Worm (Caenorhabditis elegans) whole organism, young adult: Measurements from ENCODE around the gene C38H2.2.

Experiments used
- B0035.1 ChIP-seq: sonication (generic microtip); optimal IDR thresholded peaks from 2 replicates; lab custom pipeline; 2016; ENCODE audit warnings: missing genetic modification characterization, mild to moderate bottlenecking, missing compliant biosample characterization, missing genotype, missing genetic modification reagents
- B0336.3 ChIP-seq: fragments of 200-800 bp; sonication (Bioruptor generic); IDR thresholded peaks from 2 replicates; pipeline ENCODE4 v1.3.6; 2022; ENCODE audit warnings: missing genetic modification characterization, missing compliant biosample characterization
- D2030.7 ChIP-seq: fragments of 200-800 bp; sonication (Bioruptor generic); IDR thresholded peaks from 2 replicates; pipeline ENCODE4 v1.3.6; 2022; ENCODE audit warnings: missing genetic modification reagents, missing genetic modification characterization, missing compliant biosample characterization
- F33H1.4 ChIP-seq: fragments of 200-800 bp; sonication (Bioruptor generic); IDR thresholded peaks from 2 replicates; pipeline ENCODE4 v1.3.6; 2022; ENCODE audit warnings: missing genetic modification reagents, missing genetic modification characterization, missing compliant biosample characterization
- F37B4.10 ChIP-seq: fragments of 200-800 bp; sonication (Bioruptor generic); IDR thresholded peaks from 2 replicates; pipeline ENCODE4 v1.3.6; 2022; ENCODE audit warnings: missing genetic modification characterization, missing compliant biosample characterization
- F57A8.1 ChIP-seq: fragments of 200-800 bp; sonication (Bioruptor generic); optimal IDR thresholded peaks from 2 replicates; lab custom pipeline; 2018; ENCODE audit warnings: mild to moderate bottlenecking, missing genetic modification characterization, moderate library complexity, missing compliant biosample characterization
- T07F8.4 ChIP-seq: sonication (generic microtip); optimal IDR thresholded peaks from 2 replicates; lab custom pipeline; 2016; ENCODE audit warnings: mild to moderate bottlenecking, missing genetic modification characterization, moderate library complexity, missing compliant biosample characterization
- Y53G8AR.9 ChIP-seq: fragments of 200-800 bp; sonication (Bioruptor generic); conservative IDR thresholded peaks from 2 replicates; pipeline ENCODE4 v1.3.6; 2022; ENCODE audit warnings: missing genetic modification reagents, missing genetic modification characterization, missing compliant biosample characterization
- Y56A3A.18 ChIP-seq: fragments of 200-800 bp; sonication (Bioruptor generic); IDR thresholded peaks from 2 replicates; pipeline ENCODE4 v1.3.6; 2022; ENCODE audit warnings: missing genetic modification reagents, missing genetic modification characterization, missing compliant biosample characterization
- Y67H2A.10 ChIP-seq: fragments of 200-800 bp; sonication (Bioruptor generic); conservative IDR thresholded peaks from 2 replicates; pipeline ENCODE4 v1.3.6; 2022; ENCODE audit warnings: missing genetic modification reagents, missing genetic modification characterization, missing compliant biosample characterization
- Y95B8A.8 ChIP-seq: fragments of 200-800 bp; sonication (Bioruptor generic); IDR thresholded peaks from 2 replicates; pipeline ENCODE4 v1.3.6; 2022; ENCODE audit warnings: missing genetic modification reagents, missing genetic modification characterization, missing compliant biosample characterization
- ama-1 ChIP-seq, 3 experiments: fragments of 150-350 bp in 1 of 3; sonication (generic microtip) in 2 of 3; optimal IDR thresholded peaks; 2 replicates each; lab custom pipeline; 2014 to 2018; ENCODE audit warnings: missing biosample characterization in 2 of 3, missing genetic modification characterization in 2 of 3, missing genetic modification reagents in 2 of 3
- atf-7 ChIP-seq: sonication (generic microtip); optimal IDR thresholded peaks from 2 replicates; lab custom pipeline; 2017; ENCODE audit warnings: mild to moderate bottlenecking, missing genetic modification characterization, missing compliant biosample characterization
- attf-5 ChIP-seq: fragments of 200-800 bp; sonication (Bioruptor generic); optimal IDR thresholded peaks from 2 replicates; lab custom pipeline; 2018; ENCODE audit warnings: mild to moderate bottlenecking, missing genetic modification characterization, missing compliant biosample characterization
- attf-6 ChIP-seq: fragments of 200-800 bp; sonication (Bioruptor generic); IDR thresholded peaks from 2 replicates; pipeline ENCODE4 v1.3.6; 2022; ENCODE audit warnings: missing genetic modification reagents, missing genetic modification characterization, missing compliant biosample characterization
- ccch-3 ChIP-seq: fragments of 200-800 bp; sonication (Bioruptor generic); optimal IDR thresholded peaks from 2 replicates; lab custom pipeline; 2018; ENCODE audit warnings: mild to moderate bottlenecking, missing genetic modification characterization, missing compliant biosample characterization
- cebp-1 ChIP-seq, 2 experiments: fragments of 200-800 bp in 1 of 2; sonication (Bioruptor generic) in 1 of 2; sonication (generic microtip) in 1 of 2; IDR thresholded peaks in 1 of 2; optimal IDR thresholded peaks in 1 of 2; 2 replicates each; pipeline versions ENCODE4 v1.3.6 to Lab custom; 2017 to 2022; ENCODE audit warnings: missing compliant biosample characterization in 2 of 2, missing genetic modification characterization in 2 of 2, mild to moderate bottlenecking in 1 of 2, missing genetic modification reagents in 1 of 2, moderate library complexity in 1 of 2
- cebp-2 ChIP-seq: fragments of 200-800 bp; sonication (Bioruptor generic); IDR thresholded peaks from 2 replicates; pipeline ENCODE4 v1.3.6; 2022; ENCODE audit warnings: missing genetic modification characterization, missing compliant biosample characterization
- ceh-58 ChIP-seq: fragments of 200-800 bp; sonication (Bioruptor generic); IDR thresholded peaks from 2 replicates; pipeline ENCODE4 v1.3.6; 2022; ENCODE audit warnings: missing genetic modification characterization, missing compliant biosample characterization
- chd-7 ChIP-seq: sonication (generic microtip); optimal IDR thresholded peaks from 2 replicates; lab custom pipeline; 2016; ENCODE audit warnings: mild to moderate bottlenecking, missing genetic modification characterization, moderate library complexity, missing compliant biosample characterization
- dpl-1 ChIP-seq: fragments of 150-350 bp; optimal IDR thresholded peaks from 2 replicates; lab custom pipeline; 2014; ENCODE audit warnings: missing biosample characterization, missing genetic modification reagents, missing genetic modification characterization
- egl-18 ChIP-seq: fragments of 200-800 bp; sonication (Bioruptor generic); IDR thresholded peaks from 2 replicates; pipeline ENCODE4 v1.3.6; 2022; ENCODE audit warnings: missing genetic modification reagents, missing genetic modification characterization, missing compliant biosample characterization
- egl-44 ChIP-seq: fragments of 200-800 bp; sonication (Bioruptor generic); IDR thresholded peaks from 2 replicates; pipeline ENCODE4 v1.3.6; 2022; ENCODE audit warnings: missing genetic modification reagents, missing genetic modification characterization, missing compliant biosample characterization
- ekl-4 ChIP-seq: fragments of 200-800 bp; sonication (Bioruptor generic); IDR thresholded peaks from 2 replicates; pipeline ENCODE4 v1.3.6; 2022; ENCODE audit warnings: missing genetic modification reagents, missing genetic modification characterization, missing compliant biosample characterization
- gei-17 ChIP-seq: fragments of 200-800 bp; sonication (Bioruptor generic); optimal IDR thresholded peaks from 2 replicates; lab custom pipeline; 2018; ENCODE audit warnings: mild to moderate bottlenecking, missing genetic modification characterization, missing compliant biosample characterization
- hmg-20 ChIP-seq: fragments of 200-800 bp; sonication (Bioruptor generic); IDR thresholded peaks from 2 replicates; pipeline ENCODE4 v1.3.6; 2022; ENCODE audit warnings: missing genetic modification reagents, missing genetic modification characterization, missing compliant biosample characterization
- let-526 ChIP-seq: fragments of 200-800 bp; sonication (Bioruptor generic); IDR thresholded peaks from 2 replicates; pipeline ENCODE4 v1.3.6; 2022; ENCODE audit warnings: missing genetic modification reagents, missing genetic modification characterization, missing compliant biosample characterization
- lin-40 ChIP-seq: sonication (generic microtip); optimal IDR thresholded peaks from 2 replicates; lab custom pipeline; 2016; ENCODE audit warnings: missing genetic modification characterization, mild to moderate bottlenecking, missing compliant biosample characterization, missing genotype, missing genetic modification reagents
- lsl-1 ChIP-seq: fragments of 200-800 bp; sonication (Bioruptor generic); optimal IDR thresholded peaks from 2 replicates; lab custom pipeline; 2018; ENCODE audit warnings: mild to moderate bottlenecking, missing genetic modification characterization, moderate library complexity, missing compliant biosample characterization
- madf-3 ChIP-seq: fragments of 200-800 bp; sonication (Bioruptor generic); IDR thresholded peaks from 2 replicates; pipeline ENCODE4 v1.3.6; 2022; ENCODE audit warnings: missing genetic modification reagents, missing genetic modification characterization, missing compliant biosample characterization
- madf-6 ChIP-seq: fragments of 200-800 bp; sonication (Bioruptor generic); IDR thresholded peaks from 2 replicates; pipeline ENCODE4 v1.3.6; 2022; ENCODE audit warnings: missing genetic modification reagents, missing genetic modification characterization, missing compliant biosample characterization
- nfya-1 ChIP-seq: sonication (generic microtip); optimal IDR thresholded peaks from 2 replicates; lab custom pipeline; 2017; ENCODE audit warnings: antibody characterized with exemption, missing compliant biosample characterization, missing genetic modification characterization, borderline replicate concordance; ENCODE audit not compliant: insufficient read depth
- nfyb-1 ChIP-seq: fragments of 200-800 bp; sonication (Bioruptor generic); IDR thresholded peaks from 2 replicates; pipeline ENCODE4 v1.3.6; 2022; ENCODE audit warnings: missing genetic modification reagents, missing genetic modification characterization, missing compliant biosample characterization
- nhr-179 ChIP-seq: sonication (generic microtip); optimal IDR thresholded peaks from 2 replicates; lab custom pipeline; 2016; ENCODE audit warnings: mild to moderate bottlenecking, missing genetic modification characterization, missing compliant biosample characterization
- nhr-80 ChIP-seq: sonication (generic microtip); optimal IDR thresholded peaks from 2 replicates; lab custom pipeline; 2016; ENCODE audit warnings: missing genetic modification characterization, missing compliant biosample characterization
- pbrm-1 ChIP-seq: fragments of 200-800 bp; sonication (Bioruptor generic); IDR thresholded peaks from 2 replicates; pipeline ENCODE4 v1.3.6; 2022; ENCODE audit warnings: missing genetic modification reagents, missing genetic modification characterization, missing compliant biosample characterization
- pha-4 ChIP-seq: fragments of 150-350 bp; sonication (generic microtip); optimal IDR thresholded peaks from 2 replicates; lab custom pipeline; 2014; ENCODE audit warnings: missing biosample characterization, missing genetic modification reagents, missing genetic modification characterization
- rpc-1 ChIP-seq, 2 experiments: fragments of 150-350 bp in 1 of 2; sonication (generic microtip) in 1 of 2; optimal IDR thresholded peaks; 2 replicates each; lab custom pipeline; 2014 to 2018; ENCODE audit warnings: missing biosample characterization in 1 of 2, missing genetic modification characterization in 1 of 2, missing genetic modification reagents in 1 of 2, missing genotype in 1 of 2
- sea-2 ChIP-seq: fragments of 200-800 bp; sonication (Bioruptor generic); IDR thresholded peaks from 2 replicates; pipeline ENCODE4 v1.3.6; 2022; ENCODE audit warnings: missing genetic modification characterization, missing compliant biosample characterization
- snpc-1.1 ChIP-seq: sonication (generic microtip); optimal IDR thresholded peaks from 2 replicates; lab custom pipeline; 2017; ENCODE audit warnings: missing genetic modification characterization, mild to moderate bottlenecking, missing compliant biosample characterization, antibody characterized with exemption, moderate library complexity, missing genotype, missing genetic modification reagents; ENCODE audit not compliant: insufficient read depth
- somi-1 ChIP-seq: fragments of 200-800 bp; sonication (Bioruptor generic); optimal IDR thresholded peaks from 2 replicates; lab custom pipeline; 2018; ENCODE audit warnings: mild to moderate bottlenecking, missing genetic modification characterization, missing compliant biosample characterization
- unc-130 ChIP-seq: sonication (generic microtip); optimal IDR thresholded peaks from 2 replicates; lab custom pipeline; 2016; ENCODE audit warnings: missing genetic modification reagents, missing genetic modification characterization, missing compliant biosample characterization
- zfh-2 ChIP-seq: fragments of 200-800 bp; sonication (Bioruptor generic); conservative IDR thresholded peaks from 2 replicates; pipeline ENCODE4 v1.3.6; 2022; ENCODE audit warnings: missing genetic modification reagents, missing genetic modification characterization, missing compliant biosample characterization
- ztf-18 ChIP-seq: sonication (generic microtip); optimal IDR thresholded peaks from 2 replicates; lab custom pipeline; 2016; ENCODE audit warnings: missing genotype, mild to moderate bottlenecking, missing genetic modification characterization, missing compliant biosample characterization
- ztf-26 ChIP-seq: sonication (generic microtip); optimal IDR thresholded peaks from 2 replicates; lab custom pipeline; 2017; ENCODE audit warnings: missing genetic modification characterization, missing compliant biosample characterization
- ztf-28 ChIP-seq: fragments of 200-800 bp; sonication (Bioruptor generic); IDR thresholded peaks from 2 replicates; pipeline ENCODE4 v1.3.6; 2022; ENCODE audit warnings: missing genetic modification reagents, missing genetic modification characterization, missing compliant biosample characterization
- ztf-3 ChIP-seq: fragments of 200-800 bp; sonication (Bioruptor generic); optimal IDR thresholded peaks from 2 replicates; lab custom pipeline; 2018; ENCODE audit warnings: mild to moderate bottlenecking, missing genetic modification characterization, missing compliant biosample characterization

C38H2.2 gene

ce11 chrIII:10407198-10407663, 25.7 kb downstream of the C38H2.2 start, which contains the start of gene hat-1 (continued):
- TF ChIP-seq cebp-2 (GFP tag; lab: Robert Waterston, UW) (no peak), cebp-1 (GFP tag; IDR thresholded peaks at IDR 0.05; lab: Robert Waterston, UW) (peak; percentile 98), cebp-1 (tag; optimal IDR thresholded peaks at IDR 0.05; lab: Kevin White, UChicago) (peak; percentile 100), ztf-28 (GFP tag; lab: Robert Waterston, UW) (peak; percentile 82), ztf-3 (peak; percentile 44), T07F8.4 (no peak), snpc-1.1 (tag; lab: Kevin White, UChicago) (peak; percentile 49), ceh-58 (GFP tag; lab: Robert Waterston, UW) (no peak), atf-7 (tag; lab: Kevin White, UChicago) (peak; percentile 92), gei-17 (GFP tag; lab: Kevin White, UChicago) (peak; percentile 85), F57A8.1 (GFP tag; lab: Kevin White, UChicago) (no peak), madf-3 (GFP tag; lab: Robert Waterston, UW) (peak; percentile 93), ekl-4 (GFP tag; lab: Robert Waterston, UW) (peak; percentile 97), dpl-1 (GFP tag; lab: Kevin White, UChicago) (peak; percentile 87), lsl-1 (GFP tag; lab: Kevin White, UChicago) (peak; percentile 90), ztf-18 (peak; percentile 82), F33H1.4 (GFP tag; lab: Robert Waterston, UW) (peak; percentile 100), hmg-20 (GFP tag; lab: Robert Waterston, UW) (0 out of 2 replicates have a peak, but pooled peaks have one; percentile 50), egl-18 (GFP tag; lab: Robert Waterston, UW) (0 out of 2 replicates have a peak, but pooled peaks have one; percentile 53), somi-1 (GFP tag; lab: Kevin White, UChicago) (peak; percentile 91), unc-130 (GFP tag; lab: Kevin White, UChicago) (peak; percentile 77), ztf-26 (peak; percentile 95), B0336.3 (GFP tag; lab: Robert Waterston, UW) (peak; percentile 99), ama-1 (optimal IDR thresholded peaks at IDR 0.05; lab: Kevin White, UChicago) (no peak), ama-1 (GFP tag; optimal IDR thresholded peaks at IDR 0.05; lab: Kevin White, UChicago) (no peak), D2030.7 (GFP tag; lab: Robert Waterston, UW) (peak; percentile 95), nhr-80 (tag; lab: Kevin White, UChicago) (peak; percentile 50), sea-2 (GFP tag; lab: Robert Waterston, UW) (peak; percentile 71; the same call in 1 of the 2 replicates), nhr-179 (tag; lab: Kevin White, UChicago) (no peak), attf-6 (GFP tag; lab: Robert Waterston, UW) (peak; percentile 83), F37B4.10 (GFP tag; lab: Robert Waterston, UW) (no peak), madf-6 (GFP tag; lab: Robert Waterston, UW) (peak; percentile 96), nfyb-1 (GFP tag; lab: Robert Waterston, UW) (peak; percentile 97), Y95B8A.8 (GFP tag; lab: Robert Waterston, UW) (peak; percentile 92), pha-4 (tag; lab: Kevin White, UChicago) (peak; percentile 76), let-526 (GFP tag; lab: Robert Waterston, UW) (0 out of 2 replicates have a peak, but pooled peaks have one; percentile 65), chd-7 (peak; percentile 90), rpc-1 (optimal IDR thresholded peaks at IDR 0.05; lab: Kevin White, UChicago) (no peak), rpc-1 (tag; optimal IDR thresholded peaks at IDR 0.05; lab: Kevin White, UChicago) (no peak), Y67H2A.10 (GFP tag; lab: Robert Waterston, UW) (0 out of 2 replicates have a peak, but pooled peaks have one; percentile 57), attf-5 (GFP tag; lab: Kevin White, UChicago) (peak; percentile 99), egl-44 (peak; percentile 53; the same call in 1 of the 2 replicates), B0035.1 (tag; lab: Kevin White, UChicago) (peak; percentile 68), Y56A3A.18 (peak; percentile 90), Y53G8AR.9 (GFP tag; lab: Robert Waterston, UW) (peak; percentile 96), pbrm-1 (peak; percentile 97), zfh-2 (peak; percentile 98), ccch-3 (GFP tag; lab: Kevin White, UChicago) (no peak), lin-40 (tag; lab: Kevin White, UChicago) (peak; percentile 97), nfya-1 (tag; lab: Kevin White, UChicago) (no peak)
